Fruit fly (Drosophila melanogaster) whole organism, pupa: ENCODE results near the gene CG15531.

Experiments used
- CG17806 ChIP-seq: fragments of 200-800 bp; sonication (Bioruptor generic); optimal IDR thresholded peaks from 2 replicates; lab custom pipeline; 2018; ENCODE audit warnings: missing biosample characterization, mild to moderate bottlenecking, missing genetic modification characterization, moderate library complexity
- EcR ChIP-seq: fragments of 200-800 bp; sonication (Bioruptor generic); optimal IDR thresholded peaks from 3 replicates; lab custom pipeline; 2019; ENCODE audit warnings: missing biosample characterization, missing genetic modification characterization, mild to moderate bottlenecking, moderate library complexity, missing genetic modification reagents

- TF ChIP-seq CG17806 (tag; lab: Kevin White, UChicago) (peak; percentile 67), EcR (GFP tag; lab: Kevin White, UChicago) (no peak)
These were observed 6.2 kb downstream of the CG15531 start for dm6 chr3R:30189836-30190235.
